Worm (Caenorhabditis elegans) whole organism, L2 larva: ENCODE measurements around the gene F07E5.7.

Experiments
- R02D3.7 ChIP-seq: fragments of 150-350 bp; optimal IDR thresholded peaks from 2 replicates; lab custom pipeline; 2014; ENCODE audit warnings: missing biosample characterization, missing genetic modification characterization
- elt-3 ChIP-seq: sonication (generic microtip); optimal IDR thresholded peaks from 2 replicates; lab custom pipeline; 2017; ENCODE audit warnings: missing biosample characterization, missing genetic modification characterization
- fos-1 ChIP-seq: fragments of 150-350 bp; optimal IDR thresholded peaks from 2 replicates; lab custom pipeline; 2014; ENCODE audit warnings: missing biosample characterization, missing genetic modification characterization
- lin-13 ChIP-seq: fragments of 150-350 bp; optimal IDR thresholded peaks from 2 replicates; lab custom pipeline; 2014; ENCODE audit warnings: missing biosample characterization, missing genetic modification reagents, missing genetic modification characterization
- nhr-10 ChIP-seq: sonication (generic microtip); optimal IDR thresholded peaks from 2 replicates; lab custom pipeline; 2017; ENCODE audit warnings: missing biosample characterization, missing genetic modification characterization
- nhr-11 ChIP-seq: fragments of 150-350 bp; optimal IDR thresholded peaks from 2 replicates; lab custom pipeline; 2014; ENCODE audit warnings: missing biosample characterization, missing genetic modification characterization
- nhr-23 ChIP-seq: fragments of 150-350 bp; optimal IDR thresholded peaks from 2 replicates; lab custom pipeline; 2014; ENCODE audit warnings: missing biosample characterization, missing genetic modification reagents, missing genetic modification characterization
- nhr-237 ChIP-seq: fragments of 150-350 bp; optimal IDR thresholded peaks from 2 replicates; lab custom pipeline; 2014; ENCODE audit warnings: missing biosample characterization, missing genetic modification characterization
- nhr-25 ChIP-seq: fragments of 150-350 bp; sonication (generic microtip); optimal IDR thresholded peaks from 3 replicates; lab custom pipeline; 2014; ENCODE audit warnings: missing biosample characterization, missing genetic modification characterization
- sma-9 ChIP-seq, 2 experiments: fragments of 150-350 bp in 1 of 2; sonication (generic microtip) in 1 of 2; optimal IDR thresholded peaks; 2 replicates each; lab custom pipeline; 2014 to 2016; ENCODE audit warnings: missing genetic modification characterization in 2 of 2, mild to moderate bottlenecking in 1 of 2, missing biosample characterization in 1 of 2, missing compliant biosample characterization in 1 of 2, missing genetic modification reagents in 1 of 2, moderate library complexity in 1 of 2
- snpc-4 ChIP-seq: fragments of 150-350 bp; optimal IDR thresholded peaks from 2 replicates; lab custom pipeline; 2014; ENCODE audit warnings: missing biosample characterization, missing genetic modification characterization
- unc-39 ChIP-seq: fragments of 150-350 bp; optimal IDR thresholded peaks from 2 replicates; lab custom pipeline; 2014; ENCODE audit warnings: missing biosample characterization, missing genetic modification characterization
- ztf-11 ChIP-seq: sonication (generic microtip); optimal IDR thresholded peaks from 2 replicates; lab custom pipeline; 2017; ENCODE audit warnings: missing biosample characterization, missing genetic modification characterization

DNA sequence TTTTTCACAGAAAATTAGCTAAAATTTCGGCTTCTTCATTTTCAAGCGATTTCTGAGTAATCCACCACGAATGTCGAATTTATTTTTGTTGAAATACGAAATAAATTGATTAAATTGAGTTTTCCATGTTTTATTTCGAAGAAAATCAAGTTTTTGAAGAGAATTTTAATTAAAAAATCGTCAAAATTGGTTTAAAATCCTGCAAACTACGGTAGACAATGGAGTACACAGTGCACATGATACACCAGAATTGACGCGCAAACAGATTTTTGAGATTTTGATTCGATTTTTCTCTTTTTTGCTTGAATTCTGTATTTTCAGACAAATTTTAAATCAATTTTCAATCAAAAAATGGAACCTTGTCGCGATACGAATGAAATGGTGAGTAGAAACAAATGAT lies 38.0 kb downstream of the F07E5.7 start, which contains the start of gene F59H6.14:
- TF ChIP-seq lin-13 (GFP tag; lab: Kevin White, UChicago) (no peak), snpc-4 (no peak), fos-1 (no peak), nhr-10 (no peak), nhr-25 (tag; lab: Kevin White, UChicago) (no peak), unc-39 (tag; lab: Kevin White, UChicago) (no peak), nhr-237 (tag; lab: Kevin White, UChicago) (no peak), nhr-11 (tag; lab: Kevin White, UChicago) (no peak), R02D3.7 (tag; lab: Kevin White, UChicago) (no peak), elt-3 (tag; lab: Kevin White, UChicago) (no peak), sma-9 (GFP tag; optimal IDR thresholded peaks at IDR 0.05; lab: Kevin White, UChicago) (no peak), sma-9 (tag; optimal IDR thresholded peaks at IDR 0.05; lab: Kevin White, UChicago) (no peak), nhr-23 (tag; lab: Kevin White, UChicago) (no peak), ztf-11 (tag; lab: Kevin White, UChicago) (no peak)
